Worm (Caenorhabditis elegans) whole organism, young adult: ENCODE measurements around the gene irld-25.
"Not testable (repeated sequence)": the region's sequence is repeated elsewhere in the genome, so short reads cannot be mapped to it uniquely, and the experiment has no call there.

ENCODE experiments used
- F57A8.1 ChIP-seq: fragments of 200-800 bp; sonication (Bioruptor generic); optimal IDR thresholded peaks from 2 replicates; lab custom pipeline; 2018; ENCODE audit warnings: mild to moderate bottlenecking, missing genetic modification characterization, moderate library complexity, missing compliant biosample characterization
- ama-1 ChIP-seq, 3 experiments: fragments of 150-350 bp in 1 of 3; sonication (generic microtip) in 2 of 3; optimal IDR thresholded peaks; 2 replicates each; lab custom pipeline; 2014 to 2018; ENCODE audit warnings: missing biosample characterization in 2 of 3, missing genetic modification characterization in 2 of 3, missing genetic modification reagents in 2 of 3
- madf-3 ChIP-seq: fragments of 200-800 bp; sonication (Bioruptor generic); IDR thresholded peaks from 2 replicates; pipeline ENCODE4 v1.3.6; 2022; ENCODE audit warnings: missing genetic modification reagents, missing genetic modification characterization, missing compliant biosample characterization

ce11 chrV:15211869-15212268, 9.6 kb upstream of the irld-25 start, which contains the start of gene sri-24:
- not testable (repeated sequence) for TF ChIP-seq F57A8.1 (GFP tag; lab: Kevin White, UChicago); madf-3; ama-1 (optimal IDR thresholded peaks at IDR 0.05; lab: Kevin White, UChicago); ama-1 (GFP tag; optimal IDR thresholded peaks at IDR 0.05; lab: Kevin White, UChicago)
